Worm (Caenorhabditis elegans): ENCODE results near the gene F18C5.10.

The F18C5.10 gene

DNA sequence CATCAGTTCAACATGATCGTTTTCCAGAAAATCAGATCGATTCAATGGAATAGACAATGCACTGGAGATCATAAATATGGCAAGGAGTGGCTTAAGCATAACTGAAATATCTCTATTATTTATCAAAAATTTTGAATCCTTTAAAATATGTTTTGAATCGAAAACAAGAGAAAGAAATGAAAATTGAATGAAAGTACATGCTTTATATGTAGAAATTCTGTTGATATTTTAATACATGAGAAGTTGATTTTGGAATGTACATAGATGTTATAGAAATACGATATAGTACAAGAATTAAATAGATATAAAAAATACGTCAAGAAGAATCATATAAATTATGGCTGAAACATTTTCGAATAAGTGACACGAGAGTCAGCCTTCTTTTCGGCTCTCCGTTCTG is 31.0 kb upstream of the F18C5.10 start, which contains the start of gene C56C10.9:
Gene C56C10.9 (minus strand): TSS at position 101 of the 400 bp plus-strand sequence.
- TF ChIP-seq pqm-1 (tag; optimal IDR thresholded peaks at IDR 0.05) (no peak), nhr-71 (tag; optimal IDR thresholded peaks at IDR 0.05) (no peak), zag-1 (tag; optimal IDR thresholded peaks at IDR 0.05) (no peak), Y116A8C.19 (tag; optimal IDR thresholded peaks at IDR 0.05; ENCODE audit: borderline replicate concordance) (no peak), zip-4 (GFP tag; optimal IDR thresholded peaks at IDR 0.05) (no peak), unc-130 (tag; optimal IDR thresholded peaks at IDR 0.05) (no peak), tbx-2 (tag; optimal IDR thresholded peaks at IDR 0.05) (no peak), ets-5 (GFP tag; IDR thresholded peaks at IDR 0.05) (no peak), egl-27 (tag; optimal IDR thresholded peaks at IDR 0.05) (no peak), fkh-10 (GFP tag; optimal IDR thresholded peaks at IDR 0.05) (no peak), C34B4.2 (tag; optimal IDR thresholded peaks at IDR 0.05) (no peak), hlh-4 (tag; optimal IDR thresholded peaks at IDR 0.05) (no peak), egl-13 (tag; optimal IDR thresholded peaks at IDR 0.05) (no peak), lin-15B (tag; optimal IDR thresholded peaks at IDR 0.05) (no peak), dsc-1 (tag; optimal IDR thresholded peaks at IDR 0.05) (no peak), snu-23 (GFP tag; optimal IDR thresholded peaks at IDR 0.05) (no peak), vab-15 (tag; optimal IDR thresholded peaks at IDR 0.05) (no peak)

DNA sequence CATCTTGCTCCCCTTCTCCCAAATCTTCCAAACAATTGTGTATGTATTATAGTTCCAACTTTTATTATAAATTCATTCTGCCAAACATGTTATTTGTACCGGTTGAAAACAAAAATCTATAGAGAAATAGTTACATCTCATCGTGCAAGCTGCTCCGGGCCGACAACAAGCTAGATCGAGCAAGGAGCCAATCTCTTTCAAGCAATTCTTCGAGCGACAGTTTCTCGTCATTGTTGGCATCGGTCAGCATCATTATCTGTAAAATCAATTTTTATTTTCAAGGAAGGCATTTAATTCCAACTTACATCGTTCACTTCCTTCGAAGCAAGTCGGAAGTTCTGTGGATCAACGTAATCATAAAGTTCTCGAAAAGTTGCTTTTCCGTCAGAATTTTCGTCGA is 29.8 kb upstream of the F18C5.10 start:
- TF ChIP-seq ama-1 (optimal IDR thresholded peaks at IDR 0.05) (peak; percentile 18), efl-1 (optimal IDR thresholded peaks at IDR 0.05) (no peak), efl-1 (GFP tag; optimal IDR thresholded peaks at IDR 0.05 in 1 of 2) (peak in 1 of 2 experiments; percentile 69), alr-1 (tag; optimal IDR thresholded peaks at IDR 0.05; ENCODE audit: borderline replicate concordance) (no peak)

DNA sequence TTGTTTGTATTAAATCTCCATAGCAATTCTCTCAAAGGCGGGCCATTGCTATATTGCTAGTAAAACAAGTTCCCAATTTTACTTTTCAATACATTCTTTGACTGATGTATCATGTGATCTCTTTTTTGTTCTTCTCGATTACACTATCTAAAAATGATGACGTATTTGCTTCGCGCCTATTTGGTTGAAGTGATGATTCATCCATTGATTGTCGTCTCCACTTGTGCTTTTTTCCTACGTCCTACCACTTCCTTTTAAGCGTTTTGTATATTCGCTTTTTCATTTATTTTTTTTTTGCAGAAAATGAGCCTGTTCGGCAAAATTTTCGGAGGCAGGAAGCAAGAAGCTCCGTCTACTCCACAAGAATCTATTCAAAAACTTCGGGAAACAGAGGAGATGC is 28.2 kb upstream of the F18C5.10 start, which contains the start of gene vps-32.1:
Gene vps-32.1 (plus strand): TSS at position 301 of the 400 bp plus-strand sequence.
- TF ChIP-seq unc-98 (GFP tag; IDR thresholded peaks at IDR 0.05) = no peak
- TF ChIP-seq nhr-90 (tag; optimal IDR thresholded peaks at IDR 0.05; ENCODE audit: poor library complexity) = no peak
- no peak for TF ChIP-seq pqm-1 (tag; optimal IDR thresholded peaks at IDR 0.05)
- TF ChIP-seq skn-1 (tag; optimal IDR thresholded peaks at IDR 0.05) = no peak
- no peak for TF ChIP-seq rnt-1 (tag; optimal IDR thresholded peaks at IDR 0.05)
- no peak for TF ChIP-seq sptf-1 (tag; optimal IDR thresholded peaks at IDR 0.05)
- TF ChIP-seq nhr-84 (tag; optimal IDR thresholded peaks at IDR 0.05) = no peak
- TF ChIP-seq dpl-1 (GFP tag; optimal IDR thresholded peaks at IDR 0.05) = peak in 1 of 3 experiments; percentile 15
- no peak for TF ChIP-seq fkh-10 (GFP tag; optimal IDR thresholded peaks at IDR 0.05)
- no peak for TF ChIP-seq unc-130 (tag; optimal IDR thresholded peaks at IDR 0.05)
- TF ChIP-seq jun-1 (tag; optimal IDR thresholded peaks at IDR 0.05) = peak; percentile 49
- no peak for TF ChIP-seq hpl-2 (GFP tag; optimal IDR thresholded peaks at IDR 0.05)
- TF ChIP-seq lin-14 (GFP tag; optimal IDR thresholded peaks at IDR 0.05) = no peak
- no peak for TF ChIP-seq tbx-2 (tag; optimal IDR thresholded peaks at IDR 0.05)
- peak; percentile 28 for TF ChIP-seq blmp-1 (tag; optimal IDR thresholded peaks at IDR 0.05)
- no peak for TF ChIP-seq snpc-4 (tag; optimal IDR thresholded peaks at IDR 0.05)
- TF ChIP-seq ztf-4 (tag; optimal IDR thresholded peaks at IDR 0.05) = no peak
- no peak for TF ChIP-seq nhr-20 (tag; optimal IDR thresholded peaks at IDR 0.05)
- peak in 1 of 6 experiments; percentile 29 for TF ChIP-seq elt-3 (tag; optimal IDR thresholded peaks at IDR 0.05)
- no peak for TF ChIP-seq nhr-47 (tag; optimal IDR thresholded peaks at IDR 0.05)
- peak; percentile 40 for TF ChIP-seq fos-1 (tag; optimal IDR thresholded peaks at IDR 0.05)
- no peak for TF ChIP-seq mdl-1 (tag; optimal IDR thresholded peaks at IDR 0.05)
- no peak for TF ChIP-seq ceh-8 (GFP tag; optimal IDR thresholded peaks at IDR 0.05)
- no peak for TF ChIP-seq hlh-17 (GFP tag; optimal IDR thresholded peaks at IDR 0.05; ENCODE audit: borderline replicate concordance)
- TF ChIP-seq unc-62 (GFP tag; optimal IDR thresholded peaks at IDR 0.05) = no peak
- no peak for TF ChIP-seq ceh-90 (tag; optimal IDR thresholded peaks at IDR 0.05)
- TF ChIP-seq hlh-4 (tag; optimal IDR thresholded peaks at IDR 0.05) = no peak
- peak in 1 of 2 experiments; percentile 4 for TF ChIP-seq lin-35 (GFP tag; optimal IDR thresholded peaks at IDR 0.05)
